Worm (Caenorhabditis elegans): Measurements from ENCODE around the gene C45G9.5.
A peak's percentile ranks its signal among the peaks of the same experiment; 100 is the strongest.

C45G9.5 gene

ce11 chrIII:5068675-5069233 lies 20.8 kb downstream of the C45G9.5 start, which contains the start of the genes C45G9.11 and C45G9.2 (continued):
- TF ChIP-seq Y95B8A.8 (GFP tag; IDR thresholded peaks at IDR 0.05) (no peak), xnd-1 (tag; optimal IDR thresholded peaks at IDR 0.05) (peak; percentile 50), cebp-1 (GFP tag; IDR thresholded peaks at IDR 0.05) (no peak), cebp-1 (tag; optimal IDR thresholded peaks at IDR 0.05) (no peak), Y56A3A.18 (GFP tag; IDR thresholded peaks at IDR 0.05) (no peak), dpl-1 (GFP tag; optimal IDR thresholded peaks at IDR 0.05) (peak; percentile 58), unc-130 (GFP tag; optimal IDR thresholded peaks at IDR 0.05) (peak; percentile 73), nhr-80 (tag; optimal IDR thresholded peaks at IDR 0.05) (no peak), F23B12.7 (tag; optimal IDR thresholded peaks at IDR 0.05; ENCODE audit: insufficient read depth) (no peak), rec-8 (tag; optimal IDR thresholded peaks at IDR 0.05) (peak in 1 of 2 experiments; percentile 39), akir-1 (GFP tag; optimal IDR thresholded peaks at IDR 0.05) (no peak), ama-1 (optimal IDR thresholded peaks at IDR 0.05) (no peak), ama-1 (GFP tag; optimal IDR thresholded peaks at IDR 0.05) (no peak), hlh-26 (GFP tag; conservative IDR thresholded peaks at IDR 0.05) (no peak), fkh-3 (tag; optimal IDR thresholded peaks at IDR 0.05) (no peak), ceh-58 (GFP tag; IDR thresholded peaks at IDR 0.05) (no peak), let-526 (GFP tag; IDR thresholded peaks at IDR 0.05) (no peak), ceh-79 (tag; optimal IDR thresholded peaks at IDR 0.05) (no peak), nfya-2 (GFP tag; IDR thresholded peaks at IDR 0.05) (no peak), ztf-26 (tag; optimal IDR thresholded peaks at IDR 0.05) (no peak), hsf-1 (GFP tag; IDR thresholded peaks at IDR 0.05) (no peak), rpc-1 (optimal IDR thresholded peaks at IDR 0.05) (no peak), rpc-1 (tag; optimal IDR thresholded peaks at IDR 0.05) (no peak), attf-3 (GFP tag; conservative IDR thresholded peaks at IDR 0.05) (no peak), F52B5.7 (tag; optimal IDR thresholded peaks at IDR 0.05) (no peak), ZK185.1 (tag; optimal IDR thresholded peaks at IDR 0.05; ENCODE audit: poor library complexity, severe bottlenecking) (peak; percentile 85), mxl-1 (tag; optimal IDR thresholded peaks at IDR 0.05) (no peak), pbrm-1 (GFP tag; IDR thresholded peaks at IDR 0.05) (no peak; the same call in 1 of the 2 replicates), mes-4 (tag; optimal IDR thresholded peaks at IDR 0.05) (no peak), hmg-1.2 (GFP tag; IDR thresholded peaks at IDR 0.05) (no peak), aptf-2 (GFP tag; conservative IDR thresholded peaks at IDR 0.05) (no peak), nhr-27 (tag; optimal IDR thresholded peaks at IDR 0.05) (no peak), D2030.7 (GFP tag; IDR thresholded peaks at IDR 0.05) (no peak), nhr-90 (tag; optimal IDR thresholded peaks at IDR 0.05) (no peak), ztf-3 (GFP tag; optimal IDR thresholded peaks at IDR 0.05) (no peak), T07F8.4 (tag; optimal IDR thresholded peaks at IDR 0.05) (no peak)

DNA sequence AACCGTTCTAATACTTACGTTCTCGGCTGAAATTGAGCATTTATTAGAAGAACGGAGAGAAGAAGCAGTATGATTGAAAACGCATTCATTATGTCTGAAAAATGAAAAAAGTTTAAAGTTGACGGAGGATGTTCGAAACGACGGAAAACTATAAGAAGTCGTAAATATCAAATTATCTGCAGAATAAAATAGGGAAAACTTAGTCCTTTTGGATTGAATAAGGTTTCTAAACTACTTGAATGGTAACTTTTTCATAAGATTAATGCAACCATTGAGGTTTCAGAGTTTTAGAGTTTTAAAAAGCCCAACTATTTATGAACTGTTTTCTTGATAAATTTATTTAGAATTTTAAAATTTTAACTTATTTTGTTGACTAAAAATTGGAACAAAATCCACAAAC lies 23.6 kb downstream of the C45G9.5 start, which contains the start of gene C45G9.12:
Gene C45G9.12, minus strand, starts transcription at position 101 of the 400 bp plus-strand sequence.
- TF ChIP-seq him-1 (tag; optimal IDR thresholded peaks at IDR 0.05) (no peak), ceh-27 (GFP tag; optimal IDR thresholded peaks at IDR 0.05) (no peak)

ce11 chrIII:5074398-5074797 lies 26.5 kb downstream of the C45G9.5 start, which contains the start of gene ttbk-6:
ttbk-6 (plus strand) TSS chrIII:5074698.
- TF ChIP-seq atf-7 (tag; optimal IDR thresholded peaks at IDR 0.05): no peak
- no peak for TF ChIP-seq lsy-27 (tag; optimal IDR thresholded peaks at IDR 0.05; ENCODE audit: borderline replicate concordance, insufficient read depth)
